Worm (Caenorhabditis elegans) whole organism, L1 larva: Measurements from ENCODE around the gene clec-130.
A peak's percentile ranks its signal among the peaks of the same experiment; 100 is the strongest.

Experiments
- C34B4.2 ChIP-seq: sonication (generic microtip); optimal IDR thresholded peaks from 2 replicates; lab custom pipeline; 2017; ENCODE audit warnings: mild to moderate bottlenecking, missing genetic modification characterization, missing compliant biosample characterization
- Y116A8C.19 ChIP-seq: sonication (generic microtip); optimal IDR thresholded peaks from 2 replicates; lab custom pipeline; 2016; ENCODE audit warnings: missing compliant biosample characterization, missing genetic modification characterization, borderline replicate concordance
- ama-1 ChIP-seq: fragments of 150-350 bp; optimal IDR thresholded peaks from 2 replicates; lab custom pipeline; 2014
- blmp-1 ChIP-seq: fragments of 150-350 bp; optimal IDR thresholded peaks from 2 replicates; lab custom pipeline; 2014; ENCODE audit warnings: missing biosample characterization, missing genetic modification characterization
- ceh-63 ChIP-seq: fragments of 200-800 bp; sonication (Bioruptor generic); optimal IDR thresholded peaks from 2 replicates; lab custom pipeline; 2018; ENCODE audit warnings: mild to moderate bottlenecking, missing genetic modification characterization, missing compliant biosample characterization
- ceh-82 ChIP-seq, 3 experiments: fragments of 150-350 bp in 1 of 3; sonication (generic microtip) in 2 of 3; optimal IDR thresholded peaks; 2 replicates each; lab custom pipeline; 2014 to 2017; ENCODE audit warnings: missing biosample characterization in 3 of 3, missing genetic modification characterization in 3 of 3
- ces-1 ChIP-seq: fragments of 150-350 bp; optimal IDR thresholded peaks from 2 replicates; lab custom pipeline; 2014; ENCODE audit warnings: missing biosample characterization, missing genetic modification reagents, missing genetic modification characterization
- dpl-1 ChIP-seq, 3 experiments: fragments of 150-350 bp in 2 of 3; sonication (generic microtip) in 1 of 3; optimal IDR thresholded peaks; 2 replicates each; lab custom pipeline; 2014 to 2017; ENCODE audit warnings: missing biosample characterization in 3 of 3, missing genetic modification characterization in 3 of 3, missing genetic modification reagents in 3 of 3
- dsc-1 ChIP-seq: sonication (generic microtip); optimal IDR thresholded peaks from 2 replicates; lab custom pipeline; 2016; ENCODE audit warnings: mild to moderate bottlenecking, missing genetic modification characterization, missing compliant biosample characterization
- efl-1 ChIP-seq, 4 experiments: fragments of 150-350 bp; optimal IDR thresholded peaks in 3 of 4; peaks in 1 of 4; 1 replicate in 1 of 4; 2 replicates in 3 of 4; lab custom pipeline; 2014; ENCODE audit warnings: missing biosample characterization in 2 of 4, missing genetic modification characterization in 2 of 4, missing genetic modification reagents in 2 of 4
- egl-13 ChIP-seq: sonication (generic microtip); optimal IDR thresholded peaks from 2 replicates; lab custom pipeline; 2016; ENCODE audit warnings: missing genotype, missing genetic modification reagents, missing genetic modification characterization, missing compliant biosample characterization
- elt-3 ChIP-seq, 6 experiments: fragments of 150-350 bp in 1 of 6; sonication (generic microtip); optimal IDR thresholded peaks; 2 replicates each; lab custom pipeline; 2017 to 2018; ENCODE audit warnings: missing biosample characterization in 6 of 6, missing genetic modification characterization in 6 of 6, inconsistent platforms in 1 of 6
- fkh-8 ChIP-seq: sonication (generic microtip); optimal IDR thresholded peaks from 2 replicates; lab custom pipeline; 2016; ENCODE audit warnings: mild to moderate bottlenecking, missing genetic modification characterization, missing compliant biosample characterization
- grh-1 ChIP-seq: fragments of 200-800 bp; sonication (Bioruptor generic); IDR thresholded peaks from 2 replicates; pipeline ENCODE4 v1.3.6; 2022; ENCODE audit warnings: missing genetic modification reagents, missing genetic modification characterization, missing compliant biosample characterization
- hlh-17 ChIP-seq: fragments of 200-800 bp; sonication (Bioruptor generic); optimal IDR thresholded peaks from 2 replicates; lab custom pipeline; 2018; ENCODE audit warnings: missing genetic modification characterization, mild to moderate bottlenecking, missing compliant biosample characterization, moderate library complexity, borderline replicate concordance
- isw-1 ChIP-seq: fragments of 200-800 bp; sonication (Bioruptor generic); IDR thresholded peaks from 2 replicates; pipeline ENCODE4 v1.3.6; 2022; ENCODE audit warnings: missing genetic modification characterization, missing compliant biosample characterization
- jun-1 ChIP-seq: fragments of 150-350 bp; optimal IDR thresholded peaks from 2 replicates; lab custom pipeline; 2014; ENCODE audit warnings: missing biosample characterization, missing genetic modification reagents, missing genetic modification characterization
- lin-13 ChIP-seq: fragments of 150-350 bp; optimal IDR thresholded peaks from 2 replicates; lab custom pipeline; 2014; ENCODE audit warnings: missing biosample characterization, missing genetic modification reagents, missing genetic modification characterization
- lin-14 ChIP-seq: fragments of 200-800 bp; sonication (Bioruptor generic); optimal IDR thresholded peaks from 2 replicates; lab custom pipeline; 2018; ENCODE audit warnings: mild to moderate bottlenecking, missing genetic modification characterization, moderate library complexity, missing compliant biosample characterization
- lin-35 ChIP-seq, 2 experiments: fragments of 150-350 bp; optimal IDR thresholded peaks; 2 replicates each; lab custom pipeline; 2014; ENCODE audit warnings: missing biosample characterization in 2 of 2, missing genetic modification characterization in 2 of 2, missing genetic modification reagents in 2 of 2
- lin-39 ChIP-seq: fragments of 150-350 bp; optimal IDR thresholded peaks from 2 replicates; lab custom pipeline; 2014; ENCODE audit warnings: missing biosample characterization, missing genetic modification reagents, missing genetic modification characterization
- nhr-11 ChIP-seq: fragments of 150-350 bp; optimal IDR thresholded peaks from 2 replicates; lab custom pipeline; 2014; ENCODE audit warnings: missing biosample characterization, missing genetic modification characterization
- nhr-20 ChIP-seq: sonication (generic microtip); optimal IDR thresholded peaks from 2 replicates; lab custom pipeline; 2016; ENCODE audit warnings: mild to moderate bottlenecking, missing genetic modification characterization, missing compliant biosample characterization
- nhr-47 ChIP-seq: sonication (generic microtip); optimal IDR thresholded peaks from 2 replicates; lab custom pipeline; 2016; ENCODE audit warnings: mild to moderate bottlenecking, missing genetic modification characterization, moderate library complexity, missing compliant biosample characterization
- nhr-77 ChIP-seq: fragments of 150-350 bp; optimal IDR thresholded peaks from 2 replicates; lab custom pipeline; 2014; ENCODE audit warnings: missing biosample characterization, missing genetic modification characterization
- nhr-84 ChIP-seq: sonication (generic microtip); optimal IDR thresholded peaks from 2 replicates; lab custom pipeline; 2017; ENCODE audit warnings: missing biosample characterization, missing genetic modification characterization
- nhr-85 ChIP-seq: sonication (generic microtip); peaks from one replicate; lab custom pipeline; 2016; ENCODE audit warnings: missing genetic modification characterization, inconsistent platforms, missing compliant biosample characterization
- nhr-90 ChIP-seq: sonication (generic microtip); optimal IDR thresholded peaks from 2 replicates; lab custom pipeline; 2016; ENCODE audit warnings: mild to moderate bottlenecking, missing genetic modification characterization, missing compliant biosample characterization; ENCODE audit not compliant: poor library complexity
- pax-3 ChIP-seq: fragments of 200-800 bp; sonication (Bioruptor generic); optimal IDR thresholded peaks from 2 replicates; lab custom pipeline; 2018; ENCODE audit warnings: mild to moderate bottlenecking, missing genetic modification characterization, moderate library complexity, missing compliant biosample characterization
- rnt-1 ChIP-seq: sonication (generic microtip); optimal IDR thresholded peaks from 2 replicates; lab custom pipeline; 2016; ENCODE audit warnings: mild to moderate bottlenecking, missing genetic modification characterization, moderate library complexity, missing compliant biosample characterization
- snu-23 ChIP-seq: sonication (generic microtip); optimal IDR thresholded peaks from 2 replicates; lab custom pipeline; 2016; ENCODE audit warnings: missing genetic modification characterization, missing compliant biosample characterization
- sox-4 ChIP-seq: sonication (generic microtip); optimal IDR thresholded peaks from 2 replicates; lab custom pipeline; 2016; ENCODE audit warnings: missing genetic modification characterization, missing compliant biosample characterization
- sup-37 ChIP-seq: fragments of 200-800 bp; sonication (Bioruptor generic); optimal IDR thresholded peaks from 2 replicates; lab custom pipeline; 2018; ENCODE audit warnings: mild to moderate bottlenecking, missing genetic modification characterization, missing compliant biosample characterization
- swsn-7 ChIP-seq: sonication (generic microtip); optimal IDR thresholded peaks from 2 replicates; lab custom pipeline; 2016; ENCODE audit warnings: missing genetic modification characterization, missing compliant biosample characterization
- tbx-2 ChIP-seq: sonication (generic microtip); optimal IDR thresholded peaks from 2 replicates; lab custom pipeline; 2016; ENCODE audit warnings: missing genetic modification characterization, missing compliant biosample characterization
- tlp-1 ChIP-seq: fragments of 150-350 bp; optimal IDR thresholded peaks from 2 replicates; lab custom pipeline; 2014; ENCODE audit warnings: missing biosample characterization, missing genetic modification characterization
- unc-130 ChIP-seq: fragments of 150-350 bp; optimal IDR thresholded peaks from 2 replicates; lab custom pipeline; 2017; ENCODE audit warnings: missing biosample characterization, missing genetic modification characterization, inconsistent platforms
- unc-86 ChIP-seq: sonication (generic microtip); optimal IDR thresholded peaks from 2 replicates; lab custom pipeline; 2016; ENCODE audit warnings: missing genetic modification characterization, missing compliant biosample characterization
- unc-98 ChIP-seq: fragments of 200-800 bp; sonication (Bioruptor generic); IDR thresholded peaks from 2 replicates; pipeline ENCODE4 v1.3.6; 2022; ENCODE audit warnings: missing genetic modification characterization, missing compliant biosample characterization
- vab-15 ChIP-seq: sonication (generic microtip); optimal IDR thresholded peaks from 2 replicates; lab custom pipeline; 2017; ENCODE audit warnings: missing genotype, mild to moderate bottlenecking, missing genetic modification characterization, missing compliant biosample characterization
- zag-1 ChIP-seq: fragments of 150-350 bp; optimal IDR thresholded peaks from 2 replicates; lab custom pipeline; 2014; ENCODE audit warnings: missing biosample characterization, missing genetic modification characterization
- zip-4 ChIP-seq: fragments of 200-800 bp; sonication (Bioruptor generic); optimal IDR thresholded peaks from 2 replicates; lab custom pipeline; 2018; ENCODE audit warnings: mild to moderate bottlenecking, missing genetic modification characterization, moderate library complexity, missing compliant biosample characterization

Gene clec-130

DNA sequence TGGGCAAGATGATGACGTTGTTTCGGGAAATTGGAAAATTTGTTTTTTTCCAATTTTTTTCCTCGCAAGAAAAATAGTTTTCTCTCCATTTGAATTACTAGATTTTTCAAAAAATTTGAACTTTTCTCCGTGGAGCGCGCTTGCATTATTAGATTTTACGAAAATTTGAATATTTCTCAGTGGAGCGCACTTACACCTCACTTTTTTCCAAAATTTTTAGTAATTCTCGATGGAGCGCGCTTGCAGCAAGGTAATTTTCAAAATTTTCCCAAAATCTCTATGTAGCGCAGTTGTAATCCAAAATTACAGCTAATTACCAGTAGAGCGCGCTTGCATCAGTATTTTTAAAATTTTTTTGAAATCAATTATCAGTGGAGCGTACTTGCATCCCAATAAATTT is 18.7 kb upstream of the clec-130 start:
- no peak for TF ChIP-seq swsn-7 (tag; lab: Kevin White, UChicago)
- TF ChIP-seq efl-1 (optimal IDR thresholded peaks at IDR 0.05; lab: Kevin White, UChicago): no peak
- TF ChIP-seq efl-1 (GFP tag; optimal IDR thresholded peaks at IDR 0.05 in 1 of 2; lab: Kevin White, UChicago): peak in 1 of 2 experiments; percentile 64

DNA sequence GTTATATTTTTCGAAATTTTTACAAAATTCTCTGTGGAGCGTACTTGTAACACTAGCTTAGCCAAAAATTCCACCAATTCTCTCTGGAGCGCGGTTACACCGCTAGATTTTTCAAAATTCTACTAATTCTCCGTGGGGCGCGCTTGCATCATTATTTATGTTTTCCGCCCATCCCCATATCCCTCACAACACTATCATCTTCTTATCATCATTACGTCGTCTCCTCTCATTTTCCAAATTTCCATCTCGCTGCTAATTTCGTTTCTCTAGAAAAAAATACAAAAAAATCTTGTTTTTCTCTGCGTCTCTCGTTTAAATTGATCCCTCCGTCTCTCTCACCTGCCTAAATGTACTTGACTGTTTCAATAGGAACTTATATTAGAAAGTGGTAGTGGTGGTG is 18.1 kb upstream of the clec-130 start:
- TF ChIP-seq lin-35 (GFP tag; optimal IDR thresholded peaks at IDR 0.05; lab: Kevin White, UChicago) (peak in 1 of 2 experiments; percentile 36), elt-3 (tag; optimal IDR thresholded peaks at IDR 0.05; lab: Kevin White, UChicago) (peak in 2 of 6 experiments; percentile 30 to 54), lin-13 (peak; percentile 0), dpl-1 (GFP tag; optimal IDR thresholded peaks at IDR 0.05; lab: Kevin White, UChicago) (peak in 1 of 3 experiments; percentile 12), hlh-17 (GFP tag; lab: Kevin White, UChicago) (no peak), swsn-7 (tag; lab: Kevin White, UChicago) (no peak), blmp-1 (peak; percentile 67), sox-4 (tag; lab: Kevin White, UChicago) (no peak), lin-14 (peak; percentile 20), snu-23 (GFP tag; lab: Kevin White, UChicago) (peak; percentile 29), ama-1 (lab: Kevin White, UChicago) (no peak), efl-1 (optimal IDR thresholded peaks at IDR 0.05; lab: Kevin White, UChicago) (no peak), efl-1 (GFP tag; optimal IDR thresholded peaks at IDR 0.05 in 1 of 2; lab: Kevin White, UChicago) (peak in 1 of 2 experiments; percentile 19), nhr-85 (tag; lab: Kevin White, UChicago) (peak; percentile 85), unc-98 (GFP tag; lab: Robert Waterston, UW) (no peak), tbx-2 (tag; lab: Kevin White, UChicago) (peak; percentile 4), nhr-20 (peak; percentile 55), vab-15 (peak; percentile 18), nhr-90 (tag; lab: Kevin White, UChicago) (peak; percentile 27)
- TF ChIP-seq, all 84 proteins: peak for 13

DNA sequence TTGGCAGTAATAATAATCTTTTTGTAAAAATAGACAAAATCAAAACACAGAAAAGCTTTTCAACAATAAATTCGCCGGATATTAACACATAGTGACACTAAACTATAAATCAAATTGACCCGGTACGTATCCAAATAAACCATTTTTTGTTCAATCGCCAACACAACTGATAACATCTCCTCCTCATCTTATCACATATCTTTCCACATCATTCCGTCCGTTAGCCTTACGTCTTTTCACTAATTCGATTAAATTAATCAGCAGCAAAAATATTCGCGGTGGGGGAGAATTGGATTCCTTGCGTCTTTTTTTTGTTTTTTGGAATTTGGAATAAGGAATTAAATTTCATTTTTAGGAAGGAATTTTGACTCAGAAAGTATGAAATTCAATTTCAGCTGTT is 16.8 kb upstream of the clec-130 start:
- TF ChIP-seq blmp-1 (peak; percentile 68), lin-14 (peak; percentile 13), isw-1 (GFP tag; lab: Robert Waterston, UW) (no peak), elt-3 (tag; optimal IDR thresholded peaks at IDR 0.05; lab: Kevin White, UChicago) (peak in 4 of 6 experiments; percentile 10 to 78 (median 48))

DNA sequence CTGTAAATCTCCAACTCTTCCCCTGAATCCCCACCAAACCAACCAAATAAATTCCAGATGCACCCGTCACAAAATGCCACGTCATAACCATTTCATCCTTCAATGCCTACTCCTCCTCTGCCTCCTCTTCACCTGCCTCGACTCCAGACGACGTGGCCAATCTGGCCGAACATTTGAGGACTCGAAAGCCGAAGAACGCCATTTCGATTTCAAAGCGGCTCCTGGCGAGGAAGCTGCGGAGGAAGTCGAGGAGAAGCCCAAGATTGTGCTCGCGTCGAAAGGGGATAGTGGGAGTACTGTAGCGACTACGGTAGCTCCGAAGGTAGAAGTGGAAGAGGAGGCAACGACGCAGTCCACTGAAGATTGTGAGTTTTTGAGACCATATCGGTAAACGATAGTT is 15.9 kb upstream of the clec-130 start, which contains the start of gene lgc-45:
Gene lgc-45 (plus strand): TSS at position 56 of the 400 bp plus-strand sequence.
- no peak for TF ChIP-seq ceh-63
- TF ChIP-seq elt-3 (tag; optimal IDR thresholded peaks at IDR 0.05; lab: Kevin White, UChicago): no peak
- TF ChIP-seq dsc-1 (tag; lab: Kevin White, UChicago): no peak
- no peak for TF ChIP-seq nhr-77 (tag; lab: Kevin White, UChicago)
- no peak for TF ChIP-seq grh-1
- no peak for TF ChIP-seq nhr-90 (tag; lab: Kevin White, UChicago)
- no peak for TF ChIP-seq unc-98 (GFP tag; lab: Robert Waterston, UW)
- TF ChIP-seq nhr-84 (tag; lab: Kevin White, UChicago): no peak
- TF ChIP-seq vab-15: no peak
- no peak for TF ChIP-seq tlp-1 (tag; lab: Kevin White, UChicago)
- no peak for TF ChIP-seq sup-37 (GFP tag; lab: Kevin White, UChicago)
- TF ChIP-seq unc-130 (tag; lab: Kevin White, UChicago): no peak
- no peak for TF ChIP-seq C34B4.2 (tag; lab: Kevin White, UChicago)
- no peak for TF ChIP-seq nhr-11 (tag; lab: Kevin White, UChicago)
- no peak for TF ChIP-seq egl-13 (tag; lab: Kevin White, UChicago)
- TF ChIP-seq nhr-47 (tag; lab: Kevin White, UChicago): no peak
- no peak for TF ChIP-seq hlh-17 (GFP tag; lab: Kevin White, UChicago)
- no peak for TF ChIP-seq unc-86 (tag; lab: Kevin White, UChicago)

DNA sequence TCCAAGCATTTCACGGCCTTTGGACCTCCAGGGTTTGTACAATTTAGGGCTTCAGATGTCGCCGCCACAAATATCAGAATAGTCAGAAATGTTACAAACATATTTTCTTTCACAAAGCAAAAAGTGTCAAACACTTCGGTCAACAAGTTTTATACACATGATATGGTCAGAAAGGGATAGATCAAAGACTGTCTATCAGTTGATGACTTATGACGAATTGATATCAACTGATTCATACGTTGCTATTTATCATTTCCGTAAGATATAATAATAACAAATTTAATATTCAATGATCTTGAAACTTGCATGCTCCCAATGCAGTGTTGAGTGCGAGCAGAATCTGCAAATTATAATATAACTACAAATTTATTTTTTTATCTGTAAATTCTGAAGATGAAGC is 12.8 kb upstream of the clec-130 start, which contains the start of gene W10G11.1:
Gene W10G11.1 (minus strand): TSS at position 101 of the 400 bp plus-strand sequence.
- TF ChIP-seq C34B4.2 (tag; lab: Kevin White, UChicago) (no peak), ces-1 (GFP tag; lab: Kevin White, UChicago) (no peak), zip-4 (GFP tag; lab: Kevin White, UChicago) (no peak), zag-1 (no peak), ceh-82 (tag; optimal IDR thresholded peaks at IDR 0.05; lab: Kevin White, UChicago) (no peak), ama-1 (lab: Kevin White, UChicago) (no peak), lin-13 (no peak), elt-3 (tag; optimal IDR thresholded peaks at IDR 0.05; lab: Kevin White, UChicago) (no peak), fkh-8 (tag; lab: Kevin White, UChicago) (no peak), pax-3 (no peak), nhr-90 (tag; lab: Kevin White, UChicago) (no peak), lin-39 (tag; lab: Kevin White, UChicago) (no peak), Y116A8C.19 (tag; lab: Kevin White, UChicago) (no peak), rnt-1 (no peak), grh-1 (no peak), tlp-1 (tag; lab: Kevin White, UChicago) (no peak), vab-15 (no peak), jun-1 (tag; lab: Kevin White, UChicago) (no peak), lin-14 (no peak)
